Worm (Caenorhabditis elegans) whole organism, L1 larva: ENCODE results near the gene C01C10.2.

Experiments used
- C34B4.2 ChIP-seq: sonication (generic microtip); optimal IDR thresholded peaks from 2 replicates; lab custom pipeline; 2017; ENCODE audit warnings: mild to moderate bottlenecking, missing genetic modification characterization, missing compliant biosample characterization
- F16B12.6 ChIP-seq: fragments of 150-350 bp; optimal IDR thresholded peaks from 2 replicates; lab custom pipeline; 2014; ENCODE audit warnings: missing biosample characterization, missing genetic modification characterization
- Y116A8C.19 ChIP-seq: sonication (generic microtip); optimal IDR thresholded peaks from 2 replicates; lab custom pipeline; 2016; ENCODE audit warnings: missing compliant biosample characterization, missing genetic modification characterization, borderline replicate concordance
- aly-2 ChIP-seq: fragments of 150-350 bp; optimal IDR thresholded peaks from 2 replicates; lab custom pipeline; 2014; ENCODE audit warnings: missing biosample characterization, missing genetic modification characterization
- ama-1 ChIP-seq: fragments of 150-350 bp; optimal IDR thresholded peaks from 2 replicates; lab custom pipeline; 2014
- blmp-1 ChIP-seq: fragments of 150-350 bp; optimal IDR thresholded peaks from 2 replicates; lab custom pipeline; 2014; ENCODE audit warnings: missing biosample characterization, missing genetic modification characterization
- ceh-63 ChIP-seq: fragments of 200-800 bp; sonication (Bioruptor generic); optimal IDR thresholded peaks from 2 replicates; lab custom pipeline; 2018; ENCODE audit warnings: mild to moderate bottlenecking, missing genetic modification characterization, missing compliant biosample characterization
- ceh-8 ChIP-seq: fragments of 200-800 bp; sonication (Bioruptor generic); optimal IDR thresholded peaks from 2 replicates; lab custom pipeline; 2018; ENCODE audit warnings: mild to moderate bottlenecking, missing genetic modification characterization, moderate library complexity, missing compliant biosample characterization
- ceh-82 ChIP-seq, 3 experiments: fragments of 150-350 bp in 1 of 3; sonication (generic microtip) in 2 of 3; optimal IDR thresholded peaks; 2 replicates each; lab custom pipeline; 2014 to 2017; ENCODE audit warnings: missing biosample characterization in 3 of 3, missing genetic modification characterization in 3 of 3
- ceh-88 ChIP-seq: fragments of 200-800 bp; sonication (Bioruptor generic); IDR thresholded peaks from 2 replicates; pipeline ENCODE4 v1.3.6; 2022; ENCODE audit warnings: missing genetic modification characterization, missing compliant biosample characterization
- dpl-1 ChIP-seq, 3 experiments: fragments of 150-350 bp in 2 of 3; sonication (generic microtip) in 1 of 3; optimal IDR thresholded peaks; 2 replicates each; lab custom pipeline; 2014 to 2017; ENCODE audit warnings: missing biosample characterization in 3 of 3, missing genetic modification characterization in 3 of 3, missing genetic modification reagents in 3 of 3
- efl-1 ChIP-seq, 4 experiments: fragments of 150-350 bp; optimal IDR thresholded peaks in 3 of 4; peaks in 1 of 4; 1 replicate in 1 of 4; 2 replicates in 3 of 4; lab custom pipeline; 2014; ENCODE audit warnings: missing biosample characterization in 2 of 4, missing genetic modification characterization in 2 of 4, missing genetic modification reagents in 2 of 4
- elt-3 ChIP-seq, 6 experiments: fragments of 150-350 bp in 1 of 6; sonication (generic microtip); optimal IDR thresholded peaks; 2 replicates each; lab custom pipeline; 2017 to 2018; ENCODE audit warnings: missing biosample characterization in 6 of 6, missing genetic modification characterization in 6 of 6, inconsistent platforms in 1 of 6
- ets-5 ChIP-seq: fragments of 200-800 bp; sonication (Bioruptor generic); IDR thresholded peaks from 2 replicates; pipeline ENCODE4 v1.3.6; 2022; ENCODE audit warnings: missing genetic modification characterization, missing compliant biosample characterization
- fkh-4 ChIP-seq: sonication (generic microtip); optimal IDR thresholded peaks from 2 replicates; lab custom pipeline; 2016; ENCODE audit warnings: missing compliant biosample characterization, missing genetic modification characterization, borderline replicate concordance
- fkh-8 ChIP-seq: sonication (generic microtip); optimal IDR thresholded peaks from 2 replicates; lab custom pipeline; 2016; ENCODE audit warnings: mild to moderate bottlenecking, missing genetic modification characterization, missing compliant biosample characterization
- grh-1 ChIP-seq: fragments of 200-800 bp; sonication (Bioruptor generic); IDR thresholded peaks from 2 replicates; pipeline ENCODE4 v1.3.6; 2022; ENCODE audit warnings: missing genetic modification reagents, missing genetic modification characterization, missing compliant biosample characterization
- hlh-17 ChIP-seq: fragments of 200-800 bp; sonication (Bioruptor generic); optimal IDR thresholded peaks from 2 replicates; lab custom pipeline; 2018; ENCODE audit warnings: missing genetic modification characterization, mild to moderate bottlenecking, missing compliant biosample characterization, moderate library complexity, borderline replicate concordance
- hlh-4 ChIP-seq: sonication (generic microtip); optimal IDR thresholded peaks from 2 replicates; lab custom pipeline; 2016; ENCODE audit warnings: mild to moderate bottlenecking, missing genetic modification characterization, missing compliant biosample characterization
- irx-1 ChIP-seq: sonication (generic microtip); optimal IDR thresholded peaks from 2 replicates; lab custom pipeline; 2016; ENCODE audit warnings: missing genetic modification characterization, missing compliant biosample characterization
- isw-1 ChIP-seq: fragments of 200-800 bp; sonication (Bioruptor generic); IDR thresholded peaks from 2 replicates; pipeline ENCODE4 v1.3.6; 2022; ENCODE audit warnings: missing genetic modification characterization, missing compliant biosample characterization
- lin-14 ChIP-seq: fragments of 200-800 bp; sonication (Bioruptor generic); optimal IDR thresholded peaks from 2 replicates; lab custom pipeline; 2018; ENCODE audit warnings: mild to moderate bottlenecking, missing genetic modification characterization, moderate library complexity, missing compliant biosample characterization
- lin-15B ChIP-seq: fragments of 150-350 bp; sonication (generic microtip); optimal IDR thresholded peaks from 3 replicates; lab custom pipeline; 2014; ENCODE audit warnings: missing biosample characterization, missing genetic modification characterization
- lin-39 ChIP-seq: fragments of 150-350 bp; optimal IDR thresholded peaks from 2 replicates; lab custom pipeline; 2014; ENCODE audit warnings: missing biosample characterization, missing genetic modification reagents, missing genetic modification characterization
- lir-3 ChIP-seq: sonication (generic microtip); optimal IDR thresholded peaks from 2 replicates; lab custom pipeline; 2016; ENCODE audit warnings: mild to moderate bottlenecking, missing genetic modification characterization, moderate library complexity, missing compliant biosample characterization; ENCODE audit not compliant: poor library complexity
- mef-2 ChIP-seq: fragments of 150-350 bp; optimal IDR thresholded peaks from 2 replicates; lab custom pipeline; 2014; ENCODE audit warnings: missing biosample characterization, missing genetic modification characterization
- mep-1 ChIP-seq: fragments of 150-350 bp; optimal IDR thresholded peaks from 2 replicates; lab custom pipeline; 2014; ENCODE audit warnings: missing biosample characterization, missing genetic modification characterization
- nhr-11 ChIP-seq: fragments of 150-350 bp; optimal IDR thresholded peaks from 2 replicates; lab custom pipeline; 2014; ENCODE audit warnings: missing biosample characterization, missing genetic modification characterization
- nhr-237 ChIP-seq: fragments of 150-350 bp; optimal IDR thresholded peaks from 2 replicates; lab custom pipeline; 2014; ENCODE audit warnings: missing biosample characterization, missing genetic modification characterization
- nhr-71 ChIP-seq: sonication (generic microtip); optimal IDR thresholded peaks from 2 replicates; lab custom pipeline; 2016; ENCODE audit warnings: mild to moderate bottlenecking, missing genetic modification characterization, moderate library complexity, missing compliant biosample characterization
- nhr-76 ChIP-seq: sonication (generic microtip); optimal IDR thresholded peaks from 2 replicates; lab custom pipeline; 2017; ENCODE audit warnings: missing biosample characterization, missing genetic modification characterization
- nhr-84 ChIP-seq: sonication (generic microtip); optimal IDR thresholded peaks from 2 replicates; lab custom pipeline; 2017; ENCODE audit warnings: missing biosample characterization, missing genetic modification characterization
- nhr-85 ChIP-seq: sonication (generic microtip); peaks from one replicate; lab custom pipeline; 2016; ENCODE audit warnings: missing genetic modification characterization, inconsistent platforms, missing compliant biosample characterization
- nhr-90 ChIP-seq: sonication (generic microtip); optimal IDR thresholded peaks from 2 replicates; lab custom pipeline; 2016; ENCODE audit warnings: mild to moderate bottlenecking, missing genetic modification characterization, missing compliant biosample characterization; ENCODE audit not compliant: poor library complexity
- pax-3 ChIP-seq: fragments of 200-800 bp; sonication (Bioruptor generic); optimal IDR thresholded peaks from 2 replicates; lab custom pipeline; 2018; ENCODE audit warnings: mild to moderate bottlenecking, missing genetic modification characterization, moderate library complexity, missing compliant biosample characterization
- rnt-1 ChIP-seq: sonication (generic microtip); optimal IDR thresholded peaks from 2 replicates; lab custom pipeline; 2016; ENCODE audit warnings: mild to moderate bottlenecking, missing genetic modification characterization, moderate library complexity, missing compliant biosample characterization
- sox-4 ChIP-seq: sonication (generic microtip); optimal IDR thresholded peaks from 2 replicates; lab custom pipeline; 2016; ENCODE audit warnings: missing genetic modification characterization, missing compliant biosample characterization
- swsn-7 ChIP-seq: sonication (generic microtip); optimal IDR thresholded peaks from 2 replicates; lab custom pipeline; 2016; ENCODE audit warnings: missing genetic modification characterization, missing compliant biosample characterization
- tbx-2 ChIP-seq: sonication (generic microtip); optimal IDR thresholded peaks from 2 replicates; lab custom pipeline; 2016; ENCODE audit warnings: missing genetic modification characterization, missing compliant biosample characterization
- tlp-1 ChIP-seq: fragments of 150-350 bp; optimal IDR thresholded peaks from 2 replicates; lab custom pipeline; 2014; ENCODE audit warnings: missing biosample characterization, missing genetic modification characterization
- unc-130 ChIP-seq: fragments of 150-350 bp; optimal IDR thresholded peaks from 2 replicates; lab custom pipeline; 2017; ENCODE audit warnings: missing biosample characterization, missing genetic modification characterization, inconsistent platforms
- unc-62 ChIP-seq: fragments of 150-350 bp; optimal IDR thresholded peaks from 2 replicates; lab custom pipeline; 2014; ENCODE audit warnings: missing biosample characterization, missing genetic modification reagents, missing genetic modification characterization
- unc-86 ChIP-seq: sonication (generic microtip); optimal IDR thresholded peaks from 2 replicates; lab custom pipeline; 2016; ENCODE audit warnings: missing genetic modification characterization, missing compliant biosample characterization
- zag-1 ChIP-seq: fragments of 150-350 bp; optimal IDR thresholded peaks from 2 replicates; lab custom pipeline; 2014; ENCODE audit warnings: missing biosample characterization, missing genetic modification characterization
- ztf-4 ChIP-seq: fragments of 150-350 bp; optimal IDR thresholded peaks from 2 replicates; lab custom pipeline; 2014; ENCODE audit warnings: missing biosample characterization, missing genetic modification characterization

Gene C01C10.2

DNA sequence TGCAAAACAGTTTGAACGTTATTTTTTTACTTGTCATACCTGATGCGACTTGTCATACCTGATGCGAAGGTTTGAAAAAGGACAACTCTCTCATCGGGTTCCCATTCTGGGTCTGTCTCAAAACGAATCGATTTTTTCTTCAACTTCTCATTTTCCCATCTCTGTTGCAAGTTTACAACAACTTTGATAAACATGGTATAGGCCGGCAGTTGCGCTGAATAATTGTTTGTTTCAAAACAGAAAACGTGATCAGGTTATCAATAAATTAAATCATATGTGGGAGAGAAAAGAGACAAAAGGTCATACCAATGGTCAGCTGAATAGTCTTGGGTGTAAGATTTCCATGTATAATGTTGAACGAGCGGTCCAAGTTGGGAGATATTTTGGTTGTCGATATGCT is 1.0 kb downstream of the C01C10.2 start (continued):
- TF ChIP-seq ceh-63 (GFP tag; lab: Kevin White, UChicago) (no peak), ceh-8 (no peak), ceh-88 (GFP tag; lab: Robert Waterston, UW) (no peak), ets-5 (GFP tag; lab: Robert Waterston, UW) (no peak), nhr-84 (tag; lab: Kevin White, UChicago) (no peak), nhr-11 (tag; lab: Kevin White, UChicago) (no peak), hlh-4 (tag; lab: Kevin White, UChicago) (no peak), rnt-1 (tag; lab: Kevin White, UChicago) (no peak), ztf-4 (tag; lab: Kevin White, UChicago) (no peak), nhr-85 (tag; lab: Kevin White, UChicago) (peak; percentile 85), sox-4 (tag; lab: Kevin White, UChicago) (no peak), ceh-82 (tag; optimal IDR thresholded peaks at IDR 0.05; lab: Kevin White, UChicago) (no peak), pax-3 (tag; lab: Kevin White, UChicago) (no peak), unc-130 (no peak), irx-1 (tag; lab: Kevin White, UChicago) (no peak), fkh-4 (tag; lab: Kevin White, UChicago) (no peak), elt-3 (tag; optimal IDR thresholded peaks at IDR 0.05; lab: Kevin White, UChicago) (peak in 2 of 6 experiments; percentile 53 to 71), unc-62 (GFP tag; lab: Kevin White, UChicago) (no peak), C34B4.2 (tag; lab: Kevin White, UChicago) (no peak), fkh-8 (no peak), aly-2 (tag; lab: Kevin White, UChicago) (no peak), F16B12.6 (tag; lab: Kevin White, UChicago) (no peak), grh-1 (no peak), Y116A8C.19 (no peak), lin-14 (GFP tag; lab: Kevin White, UChicago) (peak; percentile 48), nhr-76 (tag; lab: Kevin White, UChicago) (no peak)

DNA sequence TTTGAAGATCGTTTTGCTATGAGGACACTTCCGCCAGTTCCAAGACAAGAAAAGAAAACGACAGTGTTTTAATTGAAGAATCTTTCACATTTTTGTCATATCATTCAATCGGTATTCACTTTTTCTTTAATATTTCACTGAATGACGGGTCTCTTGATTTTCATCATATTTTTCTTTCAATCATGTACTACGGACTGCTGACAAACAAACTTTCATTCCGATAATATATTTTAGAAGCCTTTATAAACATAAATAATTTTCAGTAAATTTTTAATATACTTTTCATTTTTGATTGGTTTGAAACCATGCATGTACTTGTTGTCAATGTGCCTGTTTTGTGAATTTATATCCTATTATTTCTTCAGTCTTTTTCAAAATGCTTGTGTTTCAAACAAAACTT is 4.6 kb downstream of the C01C10.2 start, which contains the start of gene clc-5:
Gene clc-5, plus strand, starts transcription at position 301 of the 400 bp plus-strand sequence.
- peak; percentile 25 for TF ChIP-seq nhr-85 (tag; lab: Kevin White, UChicago)
- TF ChIP-seq dpl-1 (GFP tag; optimal IDR thresholded peaks at IDR 0.05; lab: Kevin White, UChicago): no peak

DNA sequence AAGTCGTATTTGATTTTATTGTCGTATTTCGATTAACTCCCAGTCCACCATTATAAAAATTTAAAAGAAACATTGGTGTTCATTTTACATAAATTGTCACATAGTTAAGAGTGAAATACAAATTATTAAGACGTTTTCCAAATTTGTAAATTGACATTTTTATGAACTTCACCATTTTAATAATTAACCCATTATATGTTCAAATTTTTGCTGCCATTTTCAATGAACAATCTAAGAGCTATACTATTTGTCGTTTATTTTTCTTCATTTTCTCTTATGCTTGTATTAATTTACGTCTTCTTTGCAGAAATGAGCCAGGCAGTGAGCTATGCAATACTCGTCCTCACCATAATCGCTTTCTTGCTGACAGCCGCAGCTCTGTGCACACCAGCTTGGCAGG is 6.8 kb downstream of the C01C10.2 start, which contains the start of gene clc-2:
Gene clc-2, plus strand, starts transcription at position 301 of the 400 bp plus-strand sequence.
- TF ChIP-seq nhr-84 (tag; lab: Kevin White, UChicago) (no peak), nhr-11 (tag; lab: Kevin White, UChicago) (no peak), grh-1 (no peak), mep-1 (tag; lab: Kevin White, UChicago) (no peak), tlp-1 (tag; lab: Kevin White, UChicago) (no peak), lin-39 (no peak), ztf-4 (tag; lab: Kevin White, UChicago) (no peak), swsn-7 (tag; lab: Kevin White, UChicago) (no peak), nhr-237 (tag; lab: Kevin White, UChicago) (no peak)

DNA sequence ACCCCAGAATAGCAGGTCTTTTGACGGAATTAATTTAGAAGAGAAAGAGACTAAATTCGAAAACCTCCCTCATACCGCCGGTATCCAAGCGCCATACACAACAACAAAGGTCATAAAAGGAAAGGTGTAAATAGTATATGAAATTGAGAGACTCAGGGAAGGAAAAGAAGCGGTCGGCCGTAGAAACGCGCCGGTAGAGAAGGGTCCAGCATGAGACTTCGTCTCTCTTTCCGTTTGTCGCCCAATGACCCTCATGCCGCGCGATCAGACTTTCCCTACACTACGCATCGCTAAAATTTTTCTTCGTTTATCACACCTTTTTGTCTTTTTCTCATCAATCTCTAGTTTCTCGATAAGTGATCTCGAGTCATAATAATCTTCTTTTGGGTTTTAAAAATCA is 7.4 kb downstream of the C01C10.2 start:
- TF ChIP-seq lir-3 (tag; lab: Kevin White, UChicago) (no peak), C34B4.2 (tag; lab: Kevin White, UChicago) (no peak), isw-1 (GFP tag; lab: Robert Waterston, UW) (no peak), hlh-17 (GFP tag; lab: Kevin White, UChicago) (no peak), blmp-1 (peak; percentile 86), ceh-82 (tag; optimal IDR thresholded peaks at IDR 0.05; lab: Kevin White, UChicago) (no peak), zag-1 (no peak), aly-2 (tag; lab: Kevin White, UChicago) (no peak), ceh-63 (GFP tag; lab: Kevin White, UChicago) (no peak), grh-1 (no peak), ama-1 (no peak), elt-3 (tag; optimal IDR thresholded peaks at IDR 0.05; lab: Kevin White, UChicago) (peak in 2 of 6 experiments; percentile 37 to 79), pax-3 (tag; lab: Kevin White, UChicago) (no peak), fkh-4 (tag; lab: Kevin White, UChicago) (no peak), nhr-84 (tag; lab: Kevin White, UChicago) (no peak), efl-1 (optimal IDR thresholded peaks at IDR 0.05; lab: Kevin White, UChicago) (no peak), efl-1 (GFP tag; optimal IDR thresholded peaks at IDR 0.05 in 1 of 2; lab: Kevin White, UChicago) (no peak), hlh-4 (tag; lab: Kevin White, UChicago) (no peak), nhr-71 (tag; lab: Kevin White, UChicago) (peak; percentile 47), lin-15B (no peak), tbx-2 (tag; lab: Kevin White, UChicago) (no peak), mep-1 (tag; lab: Kevin White, UChicago) (no peak), nhr-90 (tag; lab: Kevin White, UChicago) (peak; percentile 23), unc-86 (no peak), nhr-76 (tag; lab: Kevin White, UChicago) (no peak), ceh-8 (no peak), mef-2 (tag; lab: Kevin White, UChicago) (no peak)
